Fruit fly (Drosophila melanogaster): ENCODE data around the gene CG2698.

The CG2698 gene

dm6 chr3R:8013121-8014009, 12.0 kb downstream of the CG2698 start, which contains the start of the genes CG10435 and Pbp95 (continued):
- TF ChIP-seq zfh2 (GFP tag; optimal IDR thresholded peaks at IDR 0.05) (peak; percentile 68), phol (tag; optimal IDR thresholded peaks at IDR 0.05) (peak; percentile 33), gfzf (GFP tag; optimal IDR thresholded peaks at IDR 0.05) (peak; percentile 11), amos (GFP tag; IDR thresholded peaks at IDR 0.05; ENCODE audit: partially characterized antibody) (peak; percentile 76), prd (optimal IDR thresholded peaks at IDR 0.05) (no peak), prd (GFP tag; IDR thresholded peaks at IDR 0.05) (peak; percentile 39; the same call in 1 of the 3 replicates), CG9817 (tag; optimal IDR thresholded peaks at IDR 0.05) (peak; percentile 42), E2f1 (GFP tag; IDR thresholded peaks at IDR 0.05) (no peak), Hey (tag; optimal IDR thresholded peaks at IDR 0.05) (no peak), croc (GFP tag; conservative IDR thresholded peaks at IDR 0.05) (no peak), CG18476 (GFP tag; optimal IDR thresholded peaks at IDR 0.05) (peak; percentile 39), fd64A (GFP tag; optimal IDR thresholded peaks at IDR 0.05) (no peak), tx (GFP tag; optimal IDR thresholded peaks at IDR 0.05) (peak; percentile 32), ranshi (GFP tag; IDR thresholded peaks at IDR 0.05) (0 out of 2 replicates have a peak, but pooled peaks have one; percentile 26), sim (GFP tag; IDR thresholded peaks at IDR 0.05) (no peak), tna (GFP tag; IDR thresholded peaks at IDR 0.05; ENCODE audit: partially characterized antibody) (peak; percentile 54), bbx (GFP tag; IDR thresholded peaks at IDR 0.05; ENCODE audit: partially characterized antibody) (peak; percentile 68), CG1603 (tag; optimal IDR thresholded peaks at IDR 0.05) (no peak), CG4707 (GFP tag; optimal IDR thresholded peaks at IDR 0.05) (no peak), CG9727 (GFP tag; optimal IDR thresholded peaks at IDR 0.05) (peak; percentile 67), CG1647 (GFP tag; optimal IDR thresholded peaks at IDR 0.05) (peak; percentile 42), fd3F (GFP tag; optimal IDR thresholded peaks at IDR 0.05) (peak; percentile 31), CG6175 (GFP tag; IDR thresholded peaks at IDR 0.05) (0 out of 3 replicates have a peak, but pooled peaks have one; percentile 49), CG15514 (GFP tag; optimal IDR thresholded peaks at IDR 0.05) (peak; percentile 86), sob (GFP tag; IDR thresholded peaks at IDR 0.05) (peak; percentile 72), tgo (GFP tag; IDR thresholded peaks at IDR 0.05) (peak; percentile 48; the same call in 2 of the 3 replicates), CG2889 (GFP tag; IDR thresholded peaks at IDR 0.05) (peak; percentile 39; the same call in 1 of the 3 replicates), CG34422 (GFP tag; IDR thresholded peaks at IDR 0.05) (peak; percentile 57), Adf1 (GFP tag; IDR thresholded peaks at IDR 0.05) (0 out of 2 replicates have a peak, but pooled peaks have one; percentile 18), Ptx1 (GFP tag; IDR thresholded peaks at IDR 0.05) (peak; percentile 38), ATbp (GFP tag; optimal IDR thresholded peaks at IDR 0.05) (no peak), ac (GFP tag; optimal IDR thresholded peaks at IDR 0.05) (no peak), al (GFP tag; IDR thresholded peaks at IDR 0.05) (peak; percentile 53), H15 (GFP tag; IDR thresholded peaks at IDR 0.05) (peak; percentile 35; the same call in 1 of the 3 replicates), CG12104 (GFP tag; optimal IDR thresholded peaks at IDR 0.05) (peak; percentile 8), Optix (GFP tag; IDR thresholded peaks at IDR 0.05) (peak; percentile 5; the same call in 1 of the 3 replicates), stc (GFP tag; IDR thresholded peaks at IDR 0.05) (0 out of 2 replicates have a peak, but pooled peaks have one; percentile 38), CG10959 (GFP tag; IDR thresholded peaks at IDR 0.05) (no peak), HmgZ (tag; optimal IDR thresholded peaks at IDR 0.05) (peak; percentile 54), CG12744 (GFP tag; optimal IDR thresholded peaks at IDR 0.05) (no peak), her (GFP tag; optimal IDR thresholded peaks at IDR 0.05) (peak; percentile 45), ci (GFP tag; IDR thresholded peaks at IDR 0.05) (peak; percentile 68), CG4424 (GFP tag; optimal IDR thresholded peaks at IDR 0.05) (peak; percentile 52), cato (GFP tag; optimal IDR thresholded peaks at IDR 0.05; ENCODE audit: borderline replicate concordance) (peak; percentile 23), Hr3 (GFP tag; optimal IDR thresholded peaks at IDR 0.05) (peak; percentile 49), BEAF-32 (GFP tag; optimal IDR thresholded peaks at IDR 0.05) (peak; percentile 74), CG1602 (GFP tag; optimal IDR thresholded peaks at IDR 0.05) (peak; percentile 5), aop (GFP tag; IDR thresholded peaks at IDR 0.05) (no peak), CG12391 (tag; optimal IDR thresholded peaks at IDR 0.05) (peak; percentile 68)

All from whole organism, embryonic.